Worm (Caenorhabditis elegans) whole organism, mixed stage, embryonic: ENCODE results near the gene F39G3.4.

Experiments
- M03D4.4 ChIP-seq: sonication (generic microtip); optimal IDR thresholded peaks from 2 replicates; lab custom pipeline; 2017; ENCODE audit warnings: mild to moderate bottlenecking, missing genetic modification characterization, missing compliant biosample characterization
- bed-3 ChIP-seq: fragments of 200-800 bp; sonication (Bioruptor generic); optimal IDR thresholded peaks from 3 replicates; lab custom pipeline; 2018; ENCODE audit warnings: mild to moderate bottlenecking, missing genetic modification characterization, moderate library complexity, missing compliant biosample characterization
- blmp-1 ChIP-seq: fragments of 150-350 bp; optimal IDR thresholded peaks from 2 replicates; lab custom pipeline; 2014; ENCODE audit warnings: missing biosample characterization, missing genetic modification characterization
- ceh-39 ChIP-seq: fragments of 150-350 bp; optimal IDR thresholded peaks from 2 replicates; lab custom pipeline; 2014; ENCODE audit warnings: missing biosample characterization, missing genetic modification characterization
- ceh-43 ChIP-seq: fragments of 200-800 bp; sonication (Bioruptor generic); optimal IDR thresholded peaks from 2 replicates; lab custom pipeline; 2018; ENCODE audit warnings: mild to moderate bottlenecking, missing genetic modification characterization, moderate library complexity, missing compliant biosample characterization
- ceh-83 ChIP-seq: fragments of 200-800 bp; sonication (Bioruptor generic); optimal IDR thresholded peaks from 2 replicates; lab custom pipeline; 2018; ENCODE audit warnings: mild to moderate bottlenecking, missing genetic modification characterization, missing compliant biosample characterization
- ces-1 ChIP-seq: fragments of 150-350 bp; optimal IDR thresholded peaks from 2 replicates; lab custom pipeline; 2014; ENCODE audit warnings: missing biosample characterization, missing genetic modification reagents, missing genetic modification characterization
- cnd-1 ChIP-seq: fragments of 200-800 bp; sonication (Bioruptor generic); optimal IDR thresholded peaks from 2 replicates; lab custom pipeline; 2018; ENCODE audit warnings: mild to moderate bottlenecking, missing genetic modification characterization, missing compliant biosample characterization
- drap-1 ChIP-seq: fragments of 200-800 bp; sonication (Bioruptor generic); optimal IDR thresholded peaks from 3 replicates; lab custom pipeline; 2018; ENCODE audit warnings: mild to moderate bottlenecking, missing genetic modification characterization, missing compliant biosample characterization
- elt-1 ChIP-seq: sonication (generic microtip); optimal IDR thresholded peaks from 2 replicates; lab custom pipeline; 2017; ENCODE audit warnings: missing genetic modification characterization, mild to moderate bottlenecking, missing compliant biosample characterization, antibody characterized with exemption, moderate library complexity, borderline replicate concordance; ENCODE audit not compliant: insufficient read depth
- elt-3 ChIP-seq: fragments of 150-350 bp; optimal IDR thresholded peaks from 2 replicates; lab custom pipeline; 2014; ENCODE audit warnings: missing biosample characterization, missing genetic modification characterization
- flh-1 ChIP-seq: fragments of 200-800 bp; sonication (Bioruptor generic); optimal IDR thresholded peaks from 2 replicates; lab custom pipeline; 2018; ENCODE audit warnings: mild to moderate bottlenecking, missing genetic modification characterization, moderate library complexity, missing compliant biosample characterization
- ham-2 ChIP-seq: fragments of 200-800 bp; sonication (Bioruptor generic); optimal IDR thresholded peaks from 2 replicates; lab custom pipeline; 2018; ENCODE audit warnings: mild to moderate bottlenecking, missing genetic modification characterization, missing compliant biosample characterization
- hlh-1 ChIP-seq: fragments of 150-350 bp; optimal IDR thresholded peaks from 2 replicates; lab custom pipeline; 2014; ENCODE audit warnings: missing biosample characterization, missing genetic modification reagents, missing genetic modification characterization
- lin-13 ChIP-seq: fragments of 150-350 bp; optimal IDR thresholded peaks from 2 replicates; lab custom pipeline; 2014; ENCODE audit warnings: missing biosample characterization, missing genetic modification characterization
- lin-32 ChIP-seq: fragments of 200-800 bp; sonication (Bioruptor generic); optimal IDR thresholded peaks from 2 replicates; lab custom pipeline; 2018; ENCODE audit warnings: mild to moderate bottlenecking, missing genetic modification characterization, missing compliant biosample characterization
- lsy-2 ChIP-seq: fragments of 150-350 bp; optimal IDR thresholded peaks from 2 replicates; lab custom pipeline; 2014; ENCODE audit warnings: missing biosample characterization, missing genetic modification characterization
- mab-5 ChIP-seq: fragments of 150-350 bp; optimal IDR thresholded peaks from 2 replicates; lab custom pipeline; 2014; ENCODE audit warnings: missing biosample characterization, missing genetic modification characterization
- mep-1 ChIP-seq: fragments of 150-350 bp; optimal IDR thresholded peaks from 2 replicates; lab custom pipeline; 2017; ENCODE audit warnings: missing biosample characterization, missing genetic modification reagents, missing genetic modification characterization, inconsistent platforms
- mls-2 ChIP-seq: sonication (generic microtip); optimal IDR thresholded peaks from 2 replicates; lab custom pipeline; 2016; ENCODE audit warnings: mild to moderate bottlenecking, missing genetic modification characterization, moderate library complexity, missing compliant biosample characterization
- nhr-12 ChIP-seq: fragments of 150-350 bp; optimal IDR thresholded peaks from 2 replicates; lab custom pipeline; 2014; ENCODE audit warnings: missing biosample characterization, missing genetic modification characterization
- nhr-2 ChIP-seq: fragments of 150-350 bp; optimal IDR thresholded peaks from 2 replicates; lab custom pipeline; 2014; ENCODE audit warnings: missing biosample characterization, missing genetic modification characterization
- nhr-237 ChIP-seq: fragments of 150-350 bp; optimal IDR thresholded peaks from 2 replicates; lab custom pipeline; 2014; ENCODE audit warnings: missing biosample characterization, missing genetic modification characterization
- nhr-76 ChIP-seq: sonication (generic microtip); optimal IDR thresholded peaks from 2 replicates; lab custom pipeline; 2017; ENCODE audit warnings: missing biosample characterization, missing genetic modification characterization
- pha-4 ChIP-seq: fragments of 150-350 bp; optimal IDR thresholded peaks from 2 replicates; lab custom pipeline; 2018; ENCODE audit warnings: missing biosample characterization, missing genetic modification reagents, missing genetic modification characterization
- sem-2 ChIP-seq: fragments of 200-800 bp; sonication (Bioruptor generic); optimal IDR thresholded peaks from 2 replicates; lab custom pipeline; 2018; ENCODE audit warnings: mild to moderate bottlenecking, missing genetic modification characterization, missing compliant biosample characterization
- snpc-4 ChIP-seq: fragments of 150-350 bp; optimal IDR thresholded peaks from 2 replicates; lab custom pipeline; 2014; ENCODE audit warnings: missing biosample characterization, missing genetic modification characterization
- sptf-1 ChIP-seq: sonication (generic microtip); optimal IDR thresholded peaks from 2 replicates; lab custom pipeline; 2017; ENCODE audit warnings: mild to moderate bottlenecking, missing genetic modification characterization, moderate library complexity, missing compliant biosample characterization
- tbx-8 ChIP-seq: fragments of 200-800 bp; sonication (Bioruptor generic); optimal IDR thresholded peaks from 2 replicates; lab custom pipeline; 2018; ENCODE audit warnings: mild to moderate bottlenecking, missing genetic modification characterization, moderate library complexity, missing compliant biosample characterization
- unc-120 ChIP-seq: sonication (generic microtip); optimal IDR thresholded peaks from 2 replicates; lab custom pipeline; 2017; ENCODE audit warnings: missing genetic modification characterization, missing compliant biosample characterization; ENCODE audit not compliant: poor library complexity, severe bottlenecking
- unc-62 ChIP-seq: fragments of 150-350 bp; optimal IDR thresholded peaks from 2 replicates; lab custom pipeline; 2014; ENCODE audit warnings: missing biosample characterization, missing genetic modification reagents, missing genetic modification characterization
- zip-8 ChIP-seq: fragments of 150-350 bp; optimal IDR thresholded peaks from 2 replicates; lab custom pipeline; 2014; ENCODE audit warnings: missing biosample characterization, missing genetic modification characterization
- ztf-11 ChIP-seq: fragments of 150-350 bp; optimal IDR thresholded peaks from 2 replicates; lab custom pipeline; 2014; ENCODE audit warnings: missing biosample characterization, missing genetic modification characterization

F39G3.4 gene

ce11 chrV:4750294-4750693 lies 25.7 kb downstream of the F39G3.4 start, which contains the start of gene C18G1.6:
TSS of gene C18G1.6 (plus strand) at chrV:4750594.
- TF ChIP-seq cnd-1 (no peak), mab-5 (no peak), lin-13 (tag; lab: Kevin White, UChicago) (no peak), tbx-8 (GFP tag; lab: Kevin White, UChicago) (no peak), snpc-4 (tag; lab: Kevin White, UChicago) (no peak), lsy-2 (tag; lab: Kevin White, UChicago) (no peak), ztf-11 (tag; lab: Kevin White, UChicago) (no peak), unc-120 (no peak), nhr-237 (tag; lab: Kevin White, UChicago) (no peak), nhr-2 (tag; lab: Kevin White, UChicago) (no peak), mls-2 (tag; lab: Kevin White, UChicago) (no peak), ceh-39 (tag; lab: Kevin White, UChicago) (no peak), ham-2 (GFP tag; lab: Kevin White, UChicago) (no peak), zip-8 (no peak), nhr-76 (no peak), pha-4 (no peak), bed-3 (GFP tag; lab: Kevin White, UChicago) (no peak), ces-1 (GFP tag; lab: Kevin White, UChicago) (no peak), flh-1 (GFP tag; lab: Kevin White, UChicago) (no peak), sptf-1 (tag; lab: Kevin White, UChicago) (no peak)

ce11 chrV:4754123-4754522 lies 29.6 kb downstream of the F39G3.4 start, which contains the start of gene hil-4:
TSS of gene hil-4 (plus strand) at chrV:4754313.
- TF ChIP-seq blmp-1 (no peak), lin-32 (no peak), mab-5 (no peak), hlh-1 (no peak), mls-2 (tag; lab: Kevin White, UChicago) (no peak), snpc-4 (tag; lab: Kevin White, UChicago) (no peak), pha-4 (no peak), M03D4.4 (tag; lab: Kevin White, UChicago) (no peak), nhr-76 (no peak), ceh-83 (GFP tag; lab: Kevin White, UChicago) (no peak), nhr-237 (tag; lab: Kevin White, UChicago) (no peak), cnd-1 (no peak), ceh-43 (GFP tag; lab: Kevin White, UChicago) (no peak), nhr-2 (tag; lab: Kevin White, UChicago) (no peak), mep-1 (tag; lab: Kevin White, UChicago) (no peak), sptf-1 (tag; lab: Kevin White, UChicago) (no peak), unc-62 (GFP tag; lab: Kevin White, UChicago) (no peak), drap-1 (GFP tag; lab: Kevin White, UChicago) (no peak), ham-2 (GFP tag; lab: Kevin White, UChicago) (no peak)

ce11 chrV:4754684-4755211 lies 30.2 kb downstream of the F39G3.4 start:
- TF ChIP-seq lin-13 (tag; lab: Kevin White, UChicago) (no peak), ceh-39 (tag; lab: Kevin White, UChicago) (no peak), bed-3 (GFP tag; lab: Kevin White, UChicago) (no peak), hlh-1 (no peak), M03D4.4 (tag; lab: Kevin White, UChicago) (no peak), nhr-12 (tag; lab: Kevin White, UChicago) (no peak)
- TF ChIP-seq, all 35 proteins: peak for 0

ce11 chrV:4755308-4756029 lies 30.9 kb downstream of the F39G3.4 start, which contains the start of gene pgl-3:
TSS of gene pgl-3 (plus strand) at chrV:4755979.
- no peak for TF ChIP-seq mab-5
- no peak for TF ChIP-seq unc-120
- no peak for TF ChIP-seq M03D4.4 (tag; lab: Kevin White, UChicago)
- TF ChIP-seq elt-3 (tag; lab: Kevin White, UChicago) = no peak
- no peak for TF ChIP-seq ceh-39 (tag; lab: Kevin White, UChicago)
- TF ChIP-seq elt-1 = no peak
- TF ChIP-seq nhr-12 (tag; lab: Kevin White, UChicago) = no peak
- no peak for TF ChIP-seq drap-1 (GFP tag; lab: Kevin White, UChicago)
- TF ChIP-seq lin-13 (tag; lab: Kevin White, UChicago) = no peak
- TF ChIP-seq sptf-1 (tag; lab: Kevin White, UChicago) = no peak
- no peak for TF ChIP-seq ztf-11 (tag; lab: Kevin White, UChicago)
- no peak for TF ChIP-seq lin-32
- TF ChIP-seq sem-2 = no peak
- no peak for TF ChIP-seq snpc-4 (tag; lab: Kevin White, UChicago)
- TF ChIP-seq ces-1 (GFP tag; lab: Kevin White, UChicago) = no peak
